Worm (Caenorhabditis elegans) whole organism, mixed stage, embryonic: ENCODE data around the gene ent-2.

Source experiments
- M03D4.4 ChIP-seq: sonication (generic microtip); optimal IDR thresholded peaks from 2 replicates; lab custom pipeline; 2017; ENCODE audit warnings: mild to moderate bottlenecking, missing genetic modification characterization, missing compliant biosample characterization
- bed-3 ChIP-seq: fragments of 200-800 bp; sonication (Bioruptor generic); optimal IDR thresholded peaks from 3 replicates; lab custom pipeline; 2018; ENCODE audit warnings: mild to moderate bottlenecking, missing genetic modification characterization, moderate library complexity, missing compliant biosample characterization
- blmp-1 ChIP-seq: fragments of 150-350 bp; optimal IDR thresholded peaks from 2 replicates; lab custom pipeline; 2014; ENCODE audit warnings: missing biosample characterization, missing genetic modification characterization
- ceh-39 ChIP-seq: fragments of 150-350 bp; optimal IDR thresholded peaks from 2 replicates; lab custom pipeline; 2014; ENCODE audit warnings: missing biosample characterization, missing genetic modification characterization
- ceh-43 ChIP-seq: fragments of 200-800 bp; sonication (Bioruptor generic); optimal IDR thresholded peaks from 2 replicates; lab custom pipeline; 2018; ENCODE audit warnings: mild to moderate bottlenecking, missing genetic modification characterization, moderate library complexity, missing compliant biosample characterization
- ceh-83 ChIP-seq: fragments of 200-800 bp; sonication (Bioruptor generic); optimal IDR thresholded peaks from 2 replicates; lab custom pipeline; 2018; ENCODE audit warnings: mild to moderate bottlenecking, missing genetic modification characterization, missing compliant biosample characterization
- ces-1 ChIP-seq: fragments of 150-350 bp; optimal IDR thresholded peaks from 2 replicates; lab custom pipeline; 2014; ENCODE audit warnings: missing biosample characterization, missing genetic modification reagents, missing genetic modification characterization
- cnd-1 ChIP-seq: fragments of 200-800 bp; sonication (Bioruptor generic); optimal IDR thresholded peaks from 2 replicates; lab custom pipeline; 2018; ENCODE audit warnings: mild to moderate bottlenecking, missing genetic modification characterization, missing compliant biosample characterization
- drap-1 ChIP-seq: fragments of 200-800 bp; sonication (Bioruptor generic); optimal IDR thresholded peaks from 3 replicates; lab custom pipeline; 2018; ENCODE audit warnings: mild to moderate bottlenecking, missing genetic modification characterization, missing compliant biosample characterization
- elt-1 ChIP-seq: sonication (generic microtip); optimal IDR thresholded peaks from 2 replicates; lab custom pipeline; 2017; ENCODE audit warnings: missing genetic modification characterization, mild to moderate bottlenecking, missing compliant biosample characterization, antibody characterized with exemption, moderate library complexity, borderline replicate concordance; ENCODE audit not compliant: insufficient read depth
- elt-3 ChIP-seq: fragments of 150-350 bp; optimal IDR thresholded peaks from 2 replicates; lab custom pipeline; 2014; ENCODE audit warnings: missing biosample characterization, missing genetic modification characterization
- flh-1 ChIP-seq: fragments of 200-800 bp; sonication (Bioruptor generic); optimal IDR thresholded peaks from 2 replicates; lab custom pipeline; 2018; ENCODE audit warnings: mild to moderate bottlenecking, missing genetic modification characterization, moderate library complexity, missing compliant biosample characterization
- ham-2 ChIP-seq: fragments of 200-800 bp; sonication (Bioruptor generic); optimal IDR thresholded peaks from 2 replicates; lab custom pipeline; 2018; ENCODE audit warnings: mild to moderate bottlenecking, missing genetic modification characterization, missing compliant biosample characterization
- hlh-1 ChIP-seq: fragments of 150-350 bp; optimal IDR thresholded peaks from 2 replicates; lab custom pipeline; 2014; ENCODE audit warnings: missing biosample characterization, missing genetic modification reagents, missing genetic modification characterization
- lin-13 ChIP-seq: fragments of 150-350 bp; optimal IDR thresholded peaks from 2 replicates; lab custom pipeline; 2014; ENCODE audit warnings: missing biosample characterization, missing genetic modification characterization
- lsy-2 ChIP-seq: fragments of 150-350 bp; optimal IDR thresholded peaks from 2 replicates; lab custom pipeline; 2014; ENCODE audit warnings: missing biosample characterization, missing genetic modification characterization
- mab-5 ChIP-seq: fragments of 150-350 bp; optimal IDR thresholded peaks from 2 replicates; lab custom pipeline; 2014; ENCODE audit warnings: missing biosample characterization, missing genetic modification characterization
- mep-1 ChIP-seq: fragments of 150-350 bp; optimal IDR thresholded peaks from 2 replicates; lab custom pipeline; 2017; ENCODE audit warnings: missing biosample characterization, missing genetic modification reagents, missing genetic modification characterization, inconsistent platforms
- mls-2 ChIP-seq: sonication (generic microtip); optimal IDR thresholded peaks from 2 replicates; lab custom pipeline; 2016; ENCODE audit warnings: mild to moderate bottlenecking, missing genetic modification characterization, moderate library complexity, missing compliant biosample characterization
- nhr-237 ChIP-seq: fragments of 150-350 bp; optimal IDR thresholded peaks from 2 replicates; lab custom pipeline; 2014; ENCODE audit warnings: missing biosample characterization, missing genetic modification characterization
- nhr-28 ChIP-seq: fragments of 150-350 bp; optimal IDR thresholded peaks from 2 replicates; lab custom pipeline; 2014; ENCODE audit warnings: missing biosample characterization, missing genetic modification characterization
- nhr-76 ChIP-seq: sonication (generic microtip); optimal IDR thresholded peaks from 2 replicates; lab custom pipeline; 2017; ENCODE audit warnings: missing biosample characterization, missing genetic modification characterization
- pha-4 ChIP-seq: fragments of 150-350 bp; optimal IDR thresholded peaks from 2 replicates; lab custom pipeline; 2018; ENCODE audit warnings: missing biosample characterization, missing genetic modification reagents, missing genetic modification characterization
- sem-2 ChIP-seq: fragments of 200-800 bp; sonication (Bioruptor generic); optimal IDR thresholded peaks from 2 replicates; lab custom pipeline; 2018; ENCODE audit warnings: mild to moderate bottlenecking, missing genetic modification characterization, missing compliant biosample characterization
- snpc-4 ChIP-seq: fragments of 150-350 bp; optimal IDR thresholded peaks from 2 replicates; lab custom pipeline; 2014; ENCODE audit warnings: missing biosample characterization, missing genetic modification characterization
- tbx-8 ChIP-seq: fragments of 200-800 bp; sonication (Bioruptor generic); optimal IDR thresholded peaks from 2 replicates; lab custom pipeline; 2018; ENCODE audit warnings: mild to moderate bottlenecking, missing genetic modification characterization, moderate library complexity, missing compliant biosample characterization
- unc-120 ChIP-seq: sonication (generic microtip); optimal IDR thresholded peaks from 2 replicates; lab custom pipeline; 2017; ENCODE audit warnings: missing genetic modification characterization, missing compliant biosample characterization; ENCODE audit not compliant: poor library complexity, severe bottlenecking
- unc-39 ChIP-seq: fragments of 150-350 bp; optimal IDR thresholded peaks from 2 replicates; lab custom pipeline; 2014; ENCODE audit warnings: missing biosample characterization, missing genetic modification characterization
- unc-62 ChIP-seq: fragments of 150-350 bp; optimal IDR thresholded peaks from 2 replicates; lab custom pipeline; 2014; ENCODE audit warnings: missing biosample characterization, missing genetic modification reagents, missing genetic modification characterization
- zip-8 ChIP-seq: fragments of 150-350 bp; optimal IDR thresholded peaks from 2 replicates; lab custom pipeline; 2014; ENCODE audit warnings: missing biosample characterization, missing genetic modification characterization
- ztf-11 ChIP-seq: fragments of 150-350 bp; optimal IDR thresholded peaks from 2 replicates; lab custom pipeline; 2014; ENCODE audit warnings: missing biosample characterization, missing genetic modification characterization

ent-2 gene

ce11 chrX:15608593-15608992 lies 7.7 kb downstream of the ent-2 start:
- TF ChIP-seq bed-3 (GFP tag; lab: Kevin White, UChicago) = no peak
- no peak for TF ChIP-seq unc-39 (tag; lab: Kevin White, UChicago)
- no peak for TF ChIP-seq M03D4.4 (tag; lab: Kevin White, UChicago)
- no peak for TF ChIP-seq ham-2 (GFP tag; lab: Kevin White, UChicago)
- TF ChIP-seq ceh-43 = no peak
- no peak for TF ChIP-seq elt-1 (tag; lab: Kevin White, UChicago)
- TF ChIP-seq ceh-83 (GFP tag; lab: Kevin White, UChicago) = no peak
- TF ChIP-seq nhr-237 (tag; lab: Kevin White, UChicago) = no peak
- TF ChIP-seq elt-3 (tag; lab: Kevin White, UChicago) = no peak
- TF ChIP-seq lin-13 (tag; lab: Kevin White, UChicago) = no peak
- TF ChIP-seq blmp-1 = no peak
- no peak for TF ChIP-seq unc-120 (tag; lab: Kevin White, UChicago)
- no peak for TF ChIP-seq ztf-11 (tag; lab: Kevin White, UChicago)
- TF ChIP-seq mls-2 (tag; lab: Kevin White, UChicago) = no peak
- no peak for TF ChIP-seq mep-1 (tag; lab: Kevin White, UChicago)
- TF ChIP-seq pha-4 = no peak
- no peak for TF ChIP-seq ceh-39 (tag; lab: Kevin White, UChicago)
- no peak for TF ChIP-seq tbx-8 (GFP tag; lab: Kevin White, UChicago)
- TF ChIP-seq, all 35 proteins: peak for 0

ce11 chrX:15609698-15610097 lies 8.8 kb downstream of the ent-2 start:
- TF ChIP-seq hlh-1 (no peak), elt-3 (tag; lab: Kevin White, UChicago) (no peak), pha-4 (no peak), elt-1 (tag; lab: Kevin White, UChicago) (no peak), flh-1 (GFP tag; lab: Kevin White, UChicago) (no peak), ham-2 (GFP tag; lab: Kevin White, UChicago) (no peak), lsy-2 (tag; lab: Kevin White, UChicago) (no peak), zip-8 (tag; lab: Kevin White, UChicago) (no peak), nhr-237 (tag; lab: Kevin White, UChicago) (no peak), mab-5 (tag; lab: Kevin White, UChicago) (no peak), unc-120 (tag; lab: Kevin White, UChicago) (no peak), mep-1 (tag; lab: Kevin White, UChicago) (no peak), ceh-43 (no peak), sem-2 (no peak), ztf-11 (tag; lab: Kevin White, UChicago) (no peak), M03D4.4 (tag; lab: Kevin White, UChicago) (no peak)

- TF ChIP-seq nhr-76 (tag; lab: Kevin White, UChicago) = no peak
- TF ChIP-seq ceh-39 (tag; lab: Kevin White, UChicago) = no peak
- TF ChIP-seq, all 35 proteins: peak for 0
Measured at ce11 chrX:15610527-15611091, 9.7 kb downstream of the ent-2 start.

- no peak for TF ChIP-seq mep-1 (tag; lab: Kevin White, UChicago)
- TF ChIP-seq snpc-4 (tag; lab: Kevin White, UChicago) = no peak
- TF ChIP-seq elt-1 (tag; lab: Kevin White, UChicago) = no peak
- no peak for TF ChIP-seq ceh-39 (tag; lab: Kevin White, UChicago)
- peak; percentile 67 for TF ChIP-seq hlh-1
- no peak for TF ChIP-seq drap-1
Measured at ce11 chrX:15613745-15614229, 12.9 kb downstream of the ent-2 start, which contains the start of gene K09E9.3. Gene K09E9.3 (minus strand): TSS chrX:15613795.

- TF ChIP-seq unc-39 (tag; lab: Kevin White, UChicago) (no peak), blmp-1 (peak; percentile 27), nhr-28 (tag; lab: Kevin White, UChicago) (no peak), cnd-1 (tag; lab: Kevin White, UChicago) (no peak), unc-62 (GFP tag; lab: Kevin White, UChicago) (peak; percentile 87), mab-5 (tag; lab: Kevin White, UChicago) (no peak), lin-13 (tag; lab: Kevin White, UChicago) (peak; percentile 3), lsy-2 (tag; lab: Kevin White, UChicago) (peak; percentile 32), mls-2 (tag; lab: Kevin White, UChicago) (no peak), zip-8 (tag; lab: Kevin White, UChicago) (no peak), pha-4 (peak; percentile 58), ham-2 (GFP tag; lab: Kevin White, UChicago) (no peak), elt-1 (tag; lab: Kevin White, UChicago) (no peak), mep-1 (tag; lab: Kevin White, UChicago) (peak; percentile 89), hlh-1 (peak; percentile 37), ceh-83 (GFP tag; lab: Kevin White, UChicago) (no peak), ztf-11 (tag; lab: Kevin White, UChicago) (no peak), ces-1 (peak; percentile 94), nhr-237 (tag; lab: Kevin White, UChicago) (peak; percentile 37)
Measured at ce11 chrX:15616443-15616842, 15.6 kb downstream of the ent-2 start, which contains the start of gene ergi-3. Gene ergi-3 (minus strand): TSS chrX:15616753.
